Fruit fly (Drosophila melanogaster): ENCODE results near the gene Kap-alpha1.

The Kap-alpha1 gene

DNA sequence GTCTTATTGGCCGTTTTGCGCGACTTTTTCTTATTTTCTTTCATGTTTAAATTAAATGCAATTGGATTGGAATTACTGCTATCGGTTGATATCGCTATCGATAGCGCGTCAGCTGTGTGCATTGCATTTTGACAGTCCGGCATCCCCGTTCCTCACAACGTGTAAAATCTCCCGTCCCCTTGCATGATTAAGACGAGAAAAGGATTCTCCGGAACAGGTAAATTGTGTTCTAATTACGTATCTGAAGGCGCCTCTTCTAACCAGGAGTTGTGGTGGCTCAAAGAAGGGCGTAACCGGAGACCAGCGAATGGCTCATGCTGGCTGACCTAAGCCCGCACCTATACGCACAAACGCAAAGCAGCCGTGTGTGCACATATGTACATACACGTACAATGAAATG is at the start of gene Kap-alpha1, which contains the start of gene CG14104 (continued):
- peak; percentile 7 for TF ChIP-seq Fer1 (GFP tag; optimal IDR thresholded peaks at IDR 0.05)
- no peak for TF ChIP-seq ase (GFP tag; IDR thresholded peaks at IDR 0.05)
- no peak for TF ChIP-seq CG16863 (GFP tag; optimal IDR thresholded peaks at IDR 0.05)
- TF ChIP-seq hkb (optimal IDR thresholded peaks at IDR 0.05), result no peak
- TF ChIP-seq hkb (GFP tag; IDR thresholded peaks at IDR 0.05), result 0 out of 2 replicates have a peak, but pooled peaks have one; percentile 20
- TF ChIP-seq gcm (GFP tag; optimal IDR thresholded peaks at IDR 0.05), result peak; percentile 63
- no peak for TF ChIP-seq CG17361 (GFP tag; IDR thresholded peaks at IDR 0.05)
- TF ChIP-seq CG14860 (GFP tag; IDR thresholded peaks at IDR 0.05; ENCODE audit: partially characterized antibody), result peak; percentile 57
- no peak for TF ChIP-seq CG1792 (GFP tag; optimal IDR thresholded peaks at IDR 0.05)
- no peak for TF ChIP-seq CG8290 (GFP tag; optimal IDR thresholded peaks at IDR 0.05)
- TF ChIP-seq CG8290 (tag; optimal IDR thresholded peaks at IDR 0.05), result no peak
- TF ChIP-seq dm (GFP tag; optimal IDR thresholded peaks at IDR 0.05), result peak; percentile 85
- TF ChIP-seq CG31365 (tag; optimal IDR thresholded peaks at IDR 0.05), result no peak
- peak; percentile 71 for TF ChIP-seq Scr (GFP tag; IDR thresholded peaks at IDR 0.05; ENCODE audit: partially characterized antibody)
- peak; percentile 57 for TF ChIP-seq sna (GFP tag; IDR thresholded peaks at IDR 0.05; ENCODE audit: partially characterized antibody)
- TF ChIP-seq fu2 (GFP tag; optimal IDR thresholded peaks at IDR 0.05), result no peak
- no peak for TF ChIP-seq Dip3 (GFP tag; optimal IDR thresholded peaks at IDR 0.05)
- TF ChIP-seq CG4424 (GFP tag; optimal IDR thresholded peaks at IDR 0.05), result no peak
- no peak for TF ChIP-seq CG17912 (GFP tag; optimal IDR thresholded peaks at IDR 0.05)
- no peak for TF ChIP-seq CG6254 (GFP tag; optimal IDR thresholded peaks at IDR 0.05)
- TF ChIP-seq jumu (GFP tag; optimal IDR thresholded peaks at IDR 0.05), result no peak
- no peak for TF ChIP-seq repo (GFP tag; optimal IDR thresholded peaks at IDR 0.05)
- TF ChIP-seq CG11247 (GFP tag; IDR thresholded peaks at IDR 0.05), result no peak
- TF ChIP-seq onecut (GFP tag; IDR thresholded peaks at IDR 0.05), result no peak
- TF ChIP-seq Lhr (GFP tag; optimal IDR thresholded peaks at IDR 0.05), result no peak
- no peak for TF ChIP-seq ara (GFP tag; IDR thresholded peaks at IDR 0.05)
- TF ChIP-seq CHES-1-like (GFP tag; optimal IDR thresholded peaks at IDR 0.05), result peak; percentile 23
- TF ChIP-seq Nf-YB (GFP tag; optimal IDR thresholded peaks at IDR 0.05), result no peak
- TF ChIP-seq CG15601 (tag; optimal IDR thresholded peaks at IDR 0.05), result no peak
- TF ChIP-seq CG17802 (tag; optimal IDR thresholded peaks at IDR 0.05), result no peak
- peak; percentile 88 for TF ChIP-seq MBD-R2 (GFP tag; IDR thresholded peaks at IDR 0.05)
- no peak for TF ChIP-seq CG1602 (GFP tag; optimal IDR thresholded peaks at IDR 0.05)
- TF ChIP-seq gem (tag; optimal IDR thresholded peaks at IDR 0.05), result no peak
- TF ChIP-seq sug (tag; optimal IDR thresholded peaks at IDR 0.05), result peak; percentile 30
- TF ChIP-seq mam (GFP tag; optimal IDR thresholded peaks at IDR 0.05), result no peak
- peak; percentile 52 for TF ChIP-seq trem (tag; optimal IDR thresholded peaks at IDR 0.05)
- no peak for TF ChIP-seq Deaf1 (tag; optimal IDR thresholded peaks at IDR 0.05)
- TF ChIP-seq CG11723 (GFP tag; optimal IDR thresholded peaks at IDR 0.05), result no peak
- no peak for TF ChIP-seq Vsx1 (GFP tag; optimal IDR thresholded peaks at IDR 0.05)
- peak; percentile 88 for TF ChIP-seq chinmo (GFP tag; IDR thresholded peaks at IDR 0.05; ENCODE audit: partially characterized antibody)
- TF ChIP-seq slp2 (GFP tag; optimal IDR thresholded peaks at IDR 0.05), result no peak
- TF ChIP-seq ci (GFP tag; IDR thresholded peaks at IDR 0.05), result no peak
- no peak for TF ChIP-seq Drgx (GFP tag; IDR thresholded peaks at IDR 0.05)
- no peak for TF ChIP-seq Nf-YC (tag; optimal IDR thresholded peaks at IDR 0.05)
- TF ChIP-seq CG4404 (GFP tag; IDR thresholded peaks at IDR 0.05), result no peak
- no peak for TF ChIP-seq CG7987 (GFP tag; optimal IDR thresholded peaks at IDR 0.05)
- TF ChIP-seq ftz-f1 (GFP tag; optimal IDR thresholded peaks at IDR 0.05), result no peak
- no peak for TF ChIP-seq klu (GFP tag; IDR thresholded peaks at IDR 0.05)
- TF ChIP-seq CG6854 (GFP tag; optimal IDR thresholded peaks at IDR 0.05), result no peak
- no peak for TF ChIP-seq CG11093 (GFP tag; IDR thresholded peaks at IDR 0.05)
- TF ChIP-seq chn (GFP tag; optimal IDR thresholded peaks at IDR 0.05), result no peak
- TF ChIP-seq fd64A (GFP tag; optimal IDR thresholded peaks at IDR 0.05), result no peak
- TF ChIP-seq sim (GFP tag; IDR thresholded peaks at IDR 0.05), result no peak

All from whole organism, embryonic.